Worm (Caenorhabditis elegans): ENCODE results near the gene ZK945.7.

DNA sequence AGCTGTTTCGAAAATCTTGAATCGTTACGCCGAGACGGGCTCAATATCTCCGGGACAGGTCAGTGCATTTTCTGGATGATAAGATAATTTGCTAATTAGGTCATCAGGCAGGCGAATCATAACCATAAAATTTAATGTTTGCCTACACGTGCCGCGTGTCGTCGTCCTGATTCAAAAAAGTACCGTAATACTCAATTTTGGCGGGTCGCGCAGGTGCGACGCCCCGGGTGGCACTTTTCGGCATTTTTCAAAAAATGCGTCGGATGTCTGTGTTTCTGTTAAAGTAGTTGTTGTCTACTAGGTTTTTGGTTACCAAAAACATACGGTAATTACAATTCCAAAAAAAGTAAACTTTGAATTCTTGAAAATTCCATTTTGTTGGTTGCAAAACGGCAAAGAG, 39.2 kb upstream of the ZK945.7 start:
- TF ChIP-seq dao-5 (tag; optimal IDR thresholded peaks at IDR 0.05): no peak
- no peak for TF ChIP-seq him-1 (tag; optimal IDR thresholded peaks at IDR 0.05)
- TF ChIP-seq W03F9.2 (tag; optimal IDR thresholded peaks at IDR 0.05): no peak
